Fruit fly (Drosophila melanogaster) whole organism, embryonic: ENCODE data around the gene Karybeta3.
A peak's percentile ranks its signal among the peaks of the same experiment; 100 is the strongest.

Experiments
- BEAF-32 ChIP-seq: fragments of 200-800 bp; sonication (Bioruptor generic); optimal IDR thresholded peaks from 3 replicates; lab custom pipeline; 2017; ENCODE audit warnings: missing biosample characterization, missing genetic modification characterization, mild to moderate bottlenecking, moderate library complexity, missing genetic modification reagents
- Bgb ChIP-seq: fragments of 200-800 bp; sonication (Bioruptor generic); IDR thresholded peaks from 2 replicates; pipeline ENCODE4 v1.3.6; 2022; ENCODE audit warnings: missing biosample characterization, missing genetic modification characterization; ENCODE audit not compliant: partially characterized antibody
- CG10147 ChIP-seq: fragments of 200-800 bp; sonication (Bioruptor generic); optimal IDR thresholded peaks from 2 replicates; lab custom pipeline; 2019; ENCODE audit warnings: missing biosample characterization, mild to moderate bottlenecking, missing genetic modification characterization, moderate library complexity
- CG1024 ChIP-seq: fragments of 200-800 bp; sonication (Bioruptor generic); IDR thresholded peaks from 2 replicates; pipeline ENCODE4 v1.3.6; 2022; ENCODE audit warnings: missing biosample characterization, missing genetic modification characterization
- CG10565 ChIP-seq: fragments of 200-800 bp; sonication (Bioruptor generic); optimal IDR thresholded peaks from 3 replicates; lab custom pipeline; 2016; ENCODE audit warnings: missing biosample characterization, mild to moderate bottlenecking, missing genetic modification characterization
- CG11696 ChIP-seq: fragments of 200-800 bp; sonication (Bioruptor generic); IDR thresholded peaks from 2 replicates; pipeline ENCODE4 v1.3.6; 2022; ENCODE audit warnings: missing biosample characterization, missing genetic modification characterization
- CG11723 ChIP-seq: fragments of 200-800 bp; sonication (Bioruptor generic); optimal IDR thresholded peaks from 2 replicates; lab custom pipeline; 2017; ENCODE audit warnings: missing biosample characterization, mild to moderate bottlenecking, missing genetic modification characterization
- CG12659 ChIP-seq: fragments of 200-800 bp; sonication (Bioruptor generic); optimal IDR thresholded peaks from 3 replicates; lab custom pipeline; 2017; ENCODE audit warnings: mild to moderate bottlenecking, missing biosample characterization, missing genetic modification reagents, missing genetic modification characterization
- CG13296 ChIP-seq: fragments of 200-800 bp; sonication (Bioruptor generic); optimal IDR thresholded peaks from 3 replicates; lab custom pipeline; 2018; ENCODE audit warnings: missing biosample characterization, mild to moderate bottlenecking, missing genetic modification characterization
- CG14667 ChIP-seq: fragments of 200-800 bp; sonication (Bioruptor generic); IDR thresholded peaks from 2 replicates; pipeline ENCODE4 v1.3.6; 2022; ENCODE audit warnings: missing biosample characterization, missing genetic modification characterization
- CG15011 ChIP-seq: fragments of 200-800 bp; sonication (Bioruptor generic); optimal IDR thresholded peaks from 3 replicates; lab custom pipeline; 2018; ENCODE audit warnings: missing biosample characterization, mild to moderate bottlenecking, missing genetic modification characterization
- CG1603 ChIP-seq: fragments of 200-800 bp; sonication (Bioruptor generic); optimal IDR thresholded peaks from 2 replicates; lab custom pipeline; 2019; ENCODE audit warnings: missing biosample characterization, mild to moderate bottlenecking, missing genetic modification characterization, moderate library complexity
- CG16779 ChIP-seq: fragments of 200-800 bp; sonication (Bioruptor generic); IDR thresholded peaks from 2 replicates; pipeline ENCODE4 v1.3.6; 2022; ENCODE audit warnings: missing biosample characterization, missing genetic modification characterization
- CG16815 ChIP-seq: fragments of 200-800 bp; sonication (Bioruptor generic); optimal IDR thresholded peaks from 3 replicates; lab custom pipeline; 2017; ENCODE audit warnings: missing biosample characterization, mild to moderate bottlenecking, missing genetic modification characterization
- CG17328 ChIP-seq: fragments of 200-800 bp; sonication (Bioruptor generic); IDR thresholded peaks from 2 replicates; pipeline ENCODE4 v1.3.6; 2022; ENCODE audit warnings: missing biosample characterization, missing genetic modification characterization
- CG2202 ChIP-seq: fragments of 200-800 bp; sonication (Bioruptor generic); optimal IDR thresholded peaks from 2 replicates; lab custom pipeline; 2018; ENCODE audit warnings: missing biosample characterization, mild to moderate bottlenecking, missing genetic modification characterization
- CG3065 ChIP-seq: fragments of 200-800 bp; sonication (Bioruptor generic); optimal IDR thresholded peaks from 2 replicates; lab custom pipeline; 2016; ENCODE audit warnings: missing biosample characterization, missing genetic modification characterization
- CG31365 ChIP-seq: fragments of 200-800 bp; sonication (Bioruptor generic); optimal IDR thresholded peaks from 2 replicates; lab custom pipeline; 2018; ENCODE audit warnings: missing biosample characterization, mild to moderate bottlenecking, missing genetic modification characterization
- CG4707 ChIP-seq: fragments of 200-800 bp; sonication (Bioruptor generic); optimal IDR thresholded peaks from 2 replicates; lab custom pipeline; 2018; ENCODE audit warnings: missing biosample characterization, mild to moderate bottlenecking, missing genetic modification characterization, moderate library complexity
- CG6654 ChIP-seq: fragments of 200-800 bp; sonication (Bioruptor generic); optimal IDR thresholded peaks from 2 replicates; lab custom pipeline; 2017; ENCODE audit warnings: missing biosample characterization, mild to moderate bottlenecking, missing genetic modification characterization
- CG6791 ChIP-seq: fragments of 200-800 bp; sonication (Bioruptor generic); IDR thresholded peaks from 3 replicates; pipeline ENCODE4 v1.3.6; 2022; ENCODE audit warnings: missing biosample characterization, missing genetic modification characterization; ENCODE audit not compliant: partially characterized antibody
- CG7745 ChIP-seq: fragments of 200-800 bp; sonication (Bioruptor generic); optimal IDR thresholded peaks from 2 replicates; lab custom pipeline; 2018; ENCODE audit warnings: missing biosample characterization, mild to moderate bottlenecking, missing genetic modification characterization, moderate library complexity
- CG7963 ChIP-seq: fragments of 200-800 bp; sonication (Bioruptor generic); IDR thresholded peaks from 3 replicates; pipeline ENCODE4 v1.3.6; 2022; ENCODE audit warnings: missing biosample characterization, missing genetic modification characterization; ENCODE audit not compliant: partially characterized antibody
- CG9609 ChIP-seq: fragments of 200-800 bp; sonication (Bioruptor generic); optimal IDR thresholded peaks from 3 replicates; lab custom pipeline; 2016; ENCODE audit warnings: missing biosample characterization, missing genetic modification characterization
- Dad ChIP-seq: fragments of 200-800 bp; sonication (Bioruptor generic); optimal IDR thresholded peaks from 3 replicates; lab custom pipeline; 2016; ENCODE audit warnings: missing biosample characterization, missing genetic modification characterization
- Deaf1 ChIP-seq: fragments of 200-800 bp; optimal IDR thresholded peaks from 3 replicates; lab custom pipeline; 2019; ENCODE audit warnings: missing biosample characterization, mild to moderate bottlenecking, missing genetic modification characterization, moderate library complexity
- GATAe ChIP-seq: fragments of 200-800 bp; sonication (Bioruptor generic); conservative IDR thresholded peaks from 2 replicates; pipeline ENCODE4 v1.3.6; 2022; ENCODE audit warnings: missing biosample characterization, missing genetic modification characterization
- HLH54F ChIP-seq: fragments of 200-800 bp; sonication (Bioruptor generic); optimal IDR thresholded peaks from 3 replicates; lab custom pipeline; 2016; ENCODE audit warnings: missing biosample characterization, missing genetic modification characterization
- HLHmδ ChIP-seq: fragments of 200-800 bp; sonication (Bioruptor generic); optimal IDR thresholded peaks from 2 replicates; lab custom pipeline; 2018; ENCODE audit warnings: missing biosample characterization, mild to moderate bottlenecking, missing genetic modification characterization, moderate library complexity
- Hr39 ChIP-seq: fragments of >200 bp; optimal IDR thresholded peaks from 2 replicates; lab custom pipeline; 2017
- Kr ChIP-seq: fragments of 200-800 bp; sonication (Bioruptor generic); optimal IDR thresholded peaks from 2 replicates; lab custom pipeline; 2017; ENCODE audit warnings: missing biosample characterization, mild to moderate bottlenecking, missing genetic modification characterization
- Nf-YA ChIP-seq: fragments of 200-800 bp; sonication (Bioruptor generic); IDR thresholded peaks from 2 replicates; pipeline ENCODE4 v1.3.6; 2022; ENCODE audit warnings: missing biosample characterization, missing genetic modification characterization
- Usf ChIP-seq: fragments of 200-800 bp; sonication (Bioruptor generic); optimal IDR thresholded peaks from 2 replicates; lab custom pipeline; 2017; ENCODE audit warnings: missing genotype, missing biosample characterization, missing genetic modification characterization
- Xbp1 ChIP-seq: fragments of 200-800 bp; sonication (Bioruptor generic); optimal IDR thresholded peaks from 3 replicates; lab custom pipeline; 2016; ENCODE audit warnings: missing biosample characterization, mild to moderate bottlenecking, missing genetic modification characterization
- ash1 ChIP-seq: fragments of 200-800 bp; sonication (Bioruptor generic); optimal IDR thresholded peaks from 2 replicates; lab custom pipeline; 2018; ENCODE audit warnings: missing biosample characterization, mild to moderate bottlenecking, missing genetic modification characterization
- cad ChIP-seq: fragments of >200 bp; optimal IDR thresholded peaks from 2 replicates; lab custom pipeline; 2017; ENCODE audit warnings: missing biosample characterization, missing genetic modification characterization
- danr ChIP-seq: fragments of 200-800 bp; sonication (Bioruptor generic); IDR thresholded peaks from 2 replicates; pipeline ENCODE4 v1.3.6; 2022; ENCODE audit warnings: missing biosample characterization, missing genetic modification characterization
- dati ChIP-seq: fragments of 200-800 bp; sonication (Bioruptor generic); IDR thresholded peaks from 2 replicates; pipeline ENCODE4 v1.3.6; 2022; ENCODE audit warnings: missing biosample characterization, missing genetic modification characterization
- gfzf ChIP-seq: fragments of 200-800 bp; sonication (Bioruptor generic); optimal IDR thresholded peaks from 2 replicates; lab custom pipeline; 2016; ENCODE audit warnings: missing biosample characterization, mild to moderate bottlenecking, missing genetic modification characterization, moderate library complexity
- h ChIP-seq: fragments of >200 bp; optimal IDR thresholded peaks from 2 replicates; lab custom pipeline; 2017
- hbn ChIP-seq: fragments of 200-800 bp; sonication (Bioruptor generic); IDR thresholded peaks from 2 replicates; pipeline ENCODE4 v1.3.6; 2022; ENCODE audit warnings: missing biosample characterization, missing genetic modification characterization; ENCODE audit not compliant: partially characterized antibody
- inv ChIP-seq: fragments of 200-800 bp; sonication (Bioruptor generic); IDR thresholded peaks from 2 replicates; pipeline ENCODE4 v1.3.6; 2022; ENCODE audit warnings: missing biosample characterization, missing genetic modification characterization; ENCODE audit not compliant: partially characterized antibody
- lola ChIP-seq, 3 experiments: fragments of >200 bp in 2 of 3; fragments of 200-800 bp in 1 of 3; sonication (Bioruptor generic) in 1 of 3; optimal IDR thresholded peaks; 2 replicates each; lab custom pipeline; 2017 to 2019; ENCODE audit warnings: missing biosample characterization in 3 of 3, missing genetic modification characterization in 3 of 3, mild to moderate bottlenecking in 1 of 3, moderate library complexity in 1 of 3
- pb ChIP-seq: fragments of 200-800 bp; sonication (Bioruptor generic); optimal IDR thresholded peaks from 3 replicates; lab custom pipeline; 2016; ENCODE audit warnings: missing biosample characterization, missing genetic modification characterization
- rib ChIP-seq: fragments of 200-800 bp; sonication (Bioruptor generic); IDR thresholded peaks from 2 replicates; pipeline ENCODE4 v1.3.6; 2022; ENCODE audit warnings: missing biosample characterization, missing genetic modification characterization
- shn ChIP-seq: fragments of 200-800 bp; sonication (Bioruptor generic); optimal IDR thresholded peaks from 3 replicates; lab custom pipeline; 2016; ENCODE audit warnings: missing biosample characterization, missing genetic modification characterization
- sisA ChIP-seq: fragments of 200-800 bp; sonication (Bioruptor generic); IDR thresholded peaks from 2 replicates; pipeline ENCODE4 v1.3.6; 2022; ENCODE audit warnings: missing biosample characterization, missing genetic modification characterization
- stc ChIP-seq: fragments of 200-800 bp; sonication (Bioruptor generic); IDR thresholded peaks from 2 replicates; pipeline ENCODE4 v1.3.6; 2022; ENCODE audit warnings: missing biosample characterization, missing genetic modification characterization
- tio ChIP-seq: fragments of 200-800 bp; sonication (Bioruptor generic); optimal IDR thresholded peaks from 2 replicates; lab custom pipeline; 2017; ENCODE audit warnings: missing biosample characterization, missing genetic modification characterization, inconsistent platforms

Karybeta3 gene

DNA sequence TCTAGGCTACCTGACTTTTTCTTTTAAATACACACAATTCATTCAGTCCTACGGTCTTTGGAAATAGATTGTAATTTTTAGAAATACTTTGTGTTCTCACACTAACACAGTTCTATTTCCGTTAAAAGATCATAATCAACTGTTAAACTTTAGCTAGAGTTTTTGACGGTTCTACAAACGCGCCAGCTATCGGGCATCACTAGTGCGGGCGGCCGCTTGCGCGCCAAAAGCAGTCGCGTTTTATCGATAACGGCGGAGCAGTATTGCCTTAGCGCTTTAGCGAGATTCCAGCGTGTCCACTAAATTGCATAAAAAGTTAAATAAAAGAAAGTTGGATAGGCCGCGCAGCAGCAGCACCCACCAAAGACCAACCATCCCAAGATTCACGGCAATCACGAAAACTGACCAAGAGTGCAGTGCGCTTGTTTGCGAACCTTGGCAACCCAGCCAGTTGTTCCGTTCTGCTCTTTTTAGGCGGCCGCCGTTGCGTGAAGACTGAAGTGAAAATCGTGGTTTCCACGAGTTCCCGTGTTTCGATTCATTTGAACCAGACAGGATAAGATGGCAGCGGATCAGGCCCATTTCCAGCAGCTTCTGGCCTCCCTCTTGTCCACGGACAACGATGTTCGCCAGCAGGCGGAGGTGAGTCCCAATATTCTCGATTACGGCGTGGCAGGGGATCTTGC, at the start of gene Karybeta3 (continued):
- peak; percentile 53; the same call in 1 of the 2 replicates for TF ChIP-seq CG1024
- TF ChIP-seq pb (GFP tag; lab: Kevin White, UChicago): peak; percentile 87
- TF ChIP-seq danr (GFP tag; lab: Robert Waterston, UW): peak; percentile 26; the same call in 1 of the 2 replicates
- peak; percentile 71; the same call in 1 of the 2 replicates for TF ChIP-seq sisA (GFP tag; lab: Robert Waterston, UW)
- TF ChIP-seq lola (GFP tag; optimal IDR thresholded peaks at IDR 0.05; lab: Kevin White, UChicago): peak in 1 of 3 experiments; percentile 9
- TF ChIP-seq CG9609: peak; percentile 81
- TF ChIP-seq Dad (GFP tag; lab: Kevin White, UChicago): peak; percentile 85
- TF ChIP-seq cad (GFP tag; lab: Kevin White, UChicago): no peak
- no peak for TF ChIP-seq CG10147 (GFP tag; lab: Kevin White, UChicago)
- no peak for TF ChIP-seq Usf (GFP tag; lab: Kevin White, UChicago)
- no peak for TF ChIP-seq Hr39 (lab: Kevin White, UChicago)
- 0 out of 2 replicates have a peak, but pooled peaks have one; percentile 56 for TF ChIP-seq rib (GFP tag; lab: Robert Waterston, UW)
- TF ChIP-seq CG3065 (GFP tag; lab: Kevin White, UChicago): peak; percentile 9
- no peak for TF ChIP-seq tio (GFP tag; lab: Kevin White, UChicago)
- TF ChIP-seq HLH54F (GFP tag; lab: Kevin White, UChicago): peak; percentile 83
- TF ChIP-seq CG16815 (GFP tag; lab: Kevin White, UChicago): peak; percentile 12
- TF ChIP-seq inv (GFP tag; lab: Robert Waterston, UW): peak; percentile 54
- TF ChIP-seq Bgb (GFP tag; lab: Robert Waterston, UW): peak; percentile 73
- peak; percentile 75; the same call in 2 of the 3 replicates for TF ChIP-seq CG6791 (GFP tag; lab: Robert Waterston, UW)
- TF ChIP-seq Nf-YA (GFP tag; lab: Robert Waterston, UW): peak; percentile 72
- peak; percentile 15 for TF ChIP-seq HLHmδ (GFP tag; lab: Kevin White, UChicago)
- TF ChIP-seq shn: peak; percentile 79
- no peak for TF ChIP-seq Deaf1 (tag; lab: Kevin White, UChicago)
- peak; percentile 68 for TF ChIP-seq BEAF-32 (GFP tag; lab: Kevin White, UChicago)
- TF ChIP-seq CG14667 (GFP tag; lab: Robert Waterston, UW): peak; percentile 39; the same call in 1 of the 2 replicates
- no peak for TF ChIP-seq CG7745
- TF ChIP-seq CG4707 (GFP tag; lab: Kevin White, UChicago): no peak
- 0 out of 2 replicates have a peak, but pooled peaks have one; percentile 16 for TF ChIP-seq CG11696 (GFP tag; lab: Robert Waterston, UW)
- peak; percentile 84 for TF ChIP-seq CG1603 (tag; lab: Kevin White, UChicago)
- TF ChIP-seq CG6654 (GFP tag; lab: Kevin White, UChicago): peak; percentile 8
- TF ChIP-seq CG13296 (GFP tag; lab: Kevin White, UChicago): peak; percentile 76
- peak; percentile 73 for TF ChIP-seq CG17328 (GFP tag; lab: Robert Waterston, UW)
- no peak for TF ChIP-seq CG15011 (GFP tag; lab: Kevin White, UChicago)
- TF ChIP-seq Kr (GFP tag; lab: Kevin White, UChicago): no peak
- no peak for TF ChIP-seq h
- peak; percentile 54 for TF ChIP-seq CG2202 (tag; lab: Kevin White, UChicago)
- peak; percentile 73 for TF ChIP-seq CG12659 (GFP tag; lab: Kevin White, UChicago)
- peak; percentile 37; the same call in 1 of the 2 replicates for TF ChIP-seq GATAe (GFP tag; lab: Robert Waterston, UW)
- peak; percentile 82 for TF ChIP-seq Xbp1
- TF ChIP-seq CG31365 (tag; lab: Kevin White, UChicago): peak; percentile 50
- no peak for TF ChIP-seq ash1 (GFP tag; lab: Kevin White, UChicago)
- peak; percentile 85 for TF ChIP-seq CG16779 (GFP tag; lab: Robert Waterston, UW)
- peak; percentile 3 for TF ChIP-seq CG10565 (GFP tag; lab: Kevin White, UChicago)
- 0 out of 3 replicates have a peak, but pooled peaks have one; percentile 50 for TF ChIP-seq CG7963 (GFP tag; lab: Robert Waterston, UW)
- TF ChIP-seq CG11723 (GFP tag; lab: Kevin White, UChicago): peak; percentile 80
- peak; percentile 57; the same call in 1 of the 2 replicates for TF ChIP-seq hbn (GFP tag; lab: Robert Waterston, UW)
- peak; percentile 44 for TF ChIP-seq gfzf (GFP tag; lab: Kevin White, UChicago)
- 0 out of 2 replicates have a peak, but pooled peaks have one; percentile 60 for TF ChIP-seq dati (GFP tag; lab: Robert Waterston, UW)
- peak; percentile 85 for TF ChIP-seq stc (GFP tag; lab: Robert Waterston, UW)
